Worm (Caenorhabditis elegans) whole organism, young adult: ENCODE results near the gene ZK822.10.

Experiments used
- B0035.1 ChIP-seq: sonication (generic microtip); optimal IDR thresholded peaks from 2 replicates; lab custom pipeline; 2016; ENCODE audit warnings: missing genetic modification characterization, mild to moderate bottlenecking, missing compliant biosample characterization, missing genotype, missing genetic modification reagents
- B0261.1 ChIP-seq: sonication (generic microtip); optimal IDR thresholded peaks from 2 replicates; lab custom pipeline; 2016; ENCODE audit warnings: mild to moderate bottlenecking, missing genetic modification characterization, moderate library complexity, missing compliant biosample characterization
- B0336.3 ChIP-seq: fragments of 200-800 bp; sonication (Bioruptor generic); IDR thresholded peaks from 2 replicates; pipeline ENCODE4 v1.3.6; 2022; ENCODE audit warnings: missing genetic modification characterization, missing compliant biosample characterization
- C06A6.2 ChIP-seq: fragments of 200-800 bp; sonication (Bioruptor generic); conservative IDR thresholded peaks from 2 replicates; pipeline ENCODE4 v1.3.6; 2022; ENCODE audit warnings: missing genetic modification characterization, missing compliant biosample characterization
- F22D6.2 ChIP-seq: sonication (generic microtip); optimal IDR thresholded peaks from 2 replicates; lab custom pipeline; 2016; ENCODE audit warnings: mild to moderate bottlenecking, missing genetic modification characterization, missing compliant biosample characterization
- K11D2.4 ChIP-seq: fragments of 200-800 bp; sonication (Bioruptor generic); IDR thresholded peaks from 2 replicates; pipeline ENCODE4 v1.3.6; 2022; ENCODE audit warnings: missing genetic modification reagents, missing genetic modification characterization, missing compliant biosample characterization
- K12H6.12 ChIP-seq: fragments of 200-800 bp; sonication (Bioruptor generic); optimal IDR thresholded peaks from 2 replicates; lab custom pipeline; 2018; ENCODE audit warnings: mild to moderate bottlenecking, missing genetic modification characterization, missing compliant biosample characterization
- Y53G8AR.9 ChIP-seq: fragments of 200-800 bp; sonication (Bioruptor generic); conservative IDR thresholded peaks from 2 replicates; pipeline ENCODE4 v1.3.6; 2022; ENCODE audit warnings: missing genetic modification reagents, missing genetic modification characterization, missing compliant biosample characterization
- Y79H2A.3 ChIP-seq: fragments of 200-800 bp; sonication (Bioruptor generic); conservative IDR thresholded peaks from 2 replicates; pipeline ENCODE4 v1.3.6; 2022; ENCODE audit warnings: missing genetic modification reagents, missing genetic modification characterization, missing compliant biosample characterization
- Y95B8A.8 ChIP-seq: fragments of 200-800 bp; sonication (Bioruptor generic); IDR thresholded peaks from 2 replicates; pipeline ENCODE4 v1.3.6; 2022; ENCODE audit warnings: missing genetic modification reagents, missing genetic modification characterization, missing compliant biosample characterization
- aptf-3 ChIP-seq: fragments of 200-800 bp; sonication (Bioruptor generic); IDR thresholded peaks from 2 replicates; pipeline ENCODE4 v1.3.6; 2022; ENCODE audit warnings: missing genetic modification characterization, missing compliant biosample characterization
- atf-7 ChIP-seq: sonication (generic microtip); optimal IDR thresholded peaks from 2 replicates; lab custom pipeline; 2017; ENCODE audit warnings: mild to moderate bottlenecking, missing genetic modification characterization, missing compliant biosample characterization
- attf-3 ChIP-seq: fragments of 200-800 bp; sonication (Bioruptor generic); conservative IDR thresholded peaks from 2 replicates; pipeline ENCODE4 v1.3.6; 2022; ENCODE audit warnings: missing genetic modification reagents, missing genetic modification characterization, missing compliant biosample characterization
- attf-5 ChIP-seq: fragments of 200-800 bp; sonication (Bioruptor generic); optimal IDR thresholded peaks from 2 replicates; lab custom pipeline; 2018; ENCODE audit warnings: mild to moderate bottlenecking, missing genetic modification characterization, missing compliant biosample characterization
- ceh-100 ChIP-seq: fragments of 200-800 bp; sonication (Bioruptor generic); IDR thresholded peaks from 2 replicates; pipeline ENCODE4 v1.3.6; 2022; ENCODE audit warnings: missing genetic modification reagents, missing genetic modification characterization, missing compliant biosample characterization
- ceh-40 ChIP-seq: fragments of 200-800 bp; sonication (Bioruptor generic); IDR thresholded peaks from 2 replicates; pipeline ENCODE4 v1.3.6; 2022; ENCODE audit warnings: missing genetic modification characterization, missing compliant biosample characterization
- chd-7 ChIP-seq: sonication (generic microtip); optimal IDR thresholded peaks from 2 replicates; lab custom pipeline; 2016; ENCODE audit warnings: mild to moderate bottlenecking, missing genetic modification characterization, moderate library complexity, missing compliant biosample characterization
- die-1 ChIP-seq: sonication (generic microtip); optimal IDR thresholded peaks from 2 replicates; lab custom pipeline; 2016; ENCODE audit warnings: missing genotype, mild to moderate bottlenecking, missing genetic modification characterization, missing compliant biosample characterization
- dpff-1 ChIP-seq: sonication (generic microtip); optimal IDR thresholded peaks from 2 replicates; lab custom pipeline; 2017; ENCODE audit warnings: mild to moderate bottlenecking, missing genetic modification characterization, missing compliant biosample characterization
- egl-44 ChIP-seq: fragments of 200-800 bp; sonication (Bioruptor generic); IDR thresholded peaks from 2 replicates; pipeline ENCODE4 v1.3.6; 2022; ENCODE audit warnings: missing genetic modification reagents, missing genetic modification characterization, missing compliant biosample characterization
- ekl-4 ChIP-seq: fragments of 200-800 bp; sonication (Bioruptor generic); IDR thresholded peaks from 2 replicates; pipeline ENCODE4 v1.3.6; 2022; ENCODE audit warnings: missing genetic modification reagents, missing genetic modification characterization, missing compliant biosample characterization
- fkh-3 ChIP-seq: sonication (generic microtip); optimal IDR thresholded peaks from 2 replicates; lab custom pipeline; 2016; ENCODE audit warnings: mild to moderate bottlenecking, missing genetic modification characterization, missing compliant biosample characterization
- gei-17 ChIP-seq: fragments of 200-800 bp; sonication (Bioruptor generic); optimal IDR thresholded peaks from 2 replicates; lab custom pipeline; 2018; ENCODE audit warnings: mild to moderate bottlenecking, missing genetic modification characterization, missing compliant biosample characterization
- him-1 ChIP-seq: sonication (generic microtip); optimal IDR thresholded peaks from 2 replicates; lab custom pipeline; 2016; ENCODE audit warnings: missing genotype, missing genetic modification reagents, missing genetic modification characterization, missing compliant biosample characterization
- hlh-26 ChIP-seq: fragments of 200-800 bp; sonication (Bioruptor generic); conservative IDR thresholded peaks from 2 replicates; pipeline ENCODE4 v1.3.6; 2022; ENCODE audit warnings: missing genetic modification reagents, missing genetic modification characterization, missing compliant biosample characterization
- hmg-1.2 ChIP-seq: fragments of 200-800 bp; sonication (Bioruptor generic); IDR thresholded peaks from 2 replicates; pipeline ENCODE4 v1.3.6; 2022; ENCODE audit warnings: missing genetic modification reagents, missing genetic modification characterization, missing compliant biosample characterization
- hsf-1 ChIP-seq: fragments of 200-800 bp; sonication (Bioruptor generic); IDR thresholded peaks from 2 replicates; pipeline ENCODE4 v1.3.6; 2022; ENCODE audit warnings: missing genetic modification reagents, missing genetic modification characterization, missing compliant biosample characterization
- lin-26 ChIP-seq: fragments of 200-800 bp; sonication (Bioruptor generic); IDR thresholded peaks from 2 replicates; pipeline ENCODE4 v1.3.6; 2022; ENCODE audit warnings: missing genetic modification reagents, missing genetic modification characterization, missing compliant biosample characterization
- lin-35 ChIP-seq, 3 experiments: fragments of 150-350 bp in 2 of 3; sonication (generic microtip) in 1 of 3; optimal IDR thresholded peaks; 2 replicates each; lab custom pipeline; 2014 to 2018; ENCODE audit warnings: missing biosample characterization in 3 of 3, missing genetic modification characterization in 3 of 3, missing genetic modification reagents in 3 of 3
- lin-54 ChIP-seq: fragments of 200-800 bp; sonication (Bioruptor generic); optimal IDR thresholded peaks from 2 replicates; lab custom pipeline; 2018; ENCODE audit warnings: mild to moderate bottlenecking, missing genetic modification characterization, missing compliant biosample characterization
- lir-1 ChIP-seq: fragments of 200-800 bp; sonication (Bioruptor generic); conservative IDR thresholded peaks from 2 replicates; pipeline ENCODE4 v1.3.6; 2022; ENCODE audit warnings: missing genetic modification reagents, missing genetic modification characterization, missing compliant biosample characterization
- madf-10 ChIP-seq: sonication (generic microtip); optimal IDR thresholded peaks from 2 replicates; lab custom pipeline; 2016; ENCODE audit warnings: mild to moderate bottlenecking, missing genetic modification characterization, missing compliant biosample characterization
- madf-8 ChIP-seq: fragments of 200-800 bp; sonication (Bioruptor generic); conservative IDR thresholded peaks from 2 replicates; pipeline ENCODE4 v1.3.6; 2022; ENCODE audit warnings: missing genetic modification reagents, missing genetic modification characterization, missing compliant biosample characterization
- mcd-1 ChIP-seq: fragments of 200-800 bp; sonication (Bioruptor generic); IDR thresholded peaks from 2 replicates; pipeline ENCODE4 v1.3.6; 2022; ENCODE audit warnings: missing genetic modification reagents, missing genetic modification characterization, missing compliant biosample characterization
- mxl-1 ChIP-seq: sonication (generic microtip); optimal IDR thresholded peaks from 2 replicates; lab custom pipeline; 2016; ENCODE audit warnings: missing genetic modification characterization, missing compliant biosample characterization
- nfyb-1 ChIP-seq: fragments of 200-800 bp; sonication (Bioruptor generic); IDR thresholded peaks from 2 replicates; pipeline ENCODE4 v1.3.6; 2022; ENCODE audit warnings: missing genetic modification reagents, missing genetic modification characterization, missing compliant biosample characterization
- nhr-80 ChIP-seq: sonication (generic microtip); optimal IDR thresholded peaks from 2 replicates; lab custom pipeline; 2016; ENCODE audit warnings: missing genetic modification characterization, missing compliant biosample characterization
- nhr-90 ChIP-seq: sonication (generic microtip); optimal IDR thresholded peaks from 2 replicates; lab custom pipeline; 2016; ENCODE audit warnings: missing genotype, mild to moderate bottlenecking, missing genetic modification characterization, missing compliant biosample characterization
- pbrm-1 ChIP-seq: fragments of 200-800 bp; sonication (Bioruptor generic); IDR thresholded peaks from 2 replicates; pipeline ENCODE4 v1.3.6; 2022; ENCODE audit warnings: missing genetic modification reagents, missing genetic modification characterization, missing compliant biosample characterization
- pha-4 ChIP-seq: fragments of 150-350 bp; sonication (generic microtip); optimal IDR thresholded peaks from 2 replicates; lab custom pipeline; 2014; ENCODE audit warnings: missing biosample characterization, missing genetic modification reagents, missing genetic modification characterization
- snpc-4 ChIP-seq, 5 experiments: fragments of 150-350 bp in 1 of 5; sonication (generic microtip) in 4 of 5; optimal IDR thresholded peaks; 2 replicates each; lab custom pipeline; 2014 to 2018; ENCODE audit warnings: missing genetic modification characterization in 5 of 5, missing biosample characterization in 3 of 5, antibody characterized with exemption in 2 of 5, mild to moderate bottlenecking in 2 of 5, missing compliant biosample characterization in 2 of 5, missing genotype in 2 of 5, moderate library complexity in 2 of 5, missing genetic modification reagents in 1 of 5
- somi-1 ChIP-seq: fragments of 200-800 bp; sonication (Bioruptor generic); optimal IDR thresholded peaks from 2 replicates; lab custom pipeline; 2018; ENCODE audit warnings: mild to moderate bottlenecking, missing genetic modification characterization, missing compliant biosample characterization
- tbp1 ChIP-seq: fragments of 200-800 bp; sonication (Bioruptor generic); optimal IDR thresholded peaks from 2 replicates; lab custom pipeline; 2018; ENCODE audit warnings: mild to moderate bottlenecking, missing genetic modification characterization, missing compliant biosample characterization
- unc-130 ChIP-seq: sonication (generic microtip); optimal IDR thresholded peaks from 2 replicates; lab custom pipeline; 2016; ENCODE audit warnings: missing genetic modification reagents, missing genetic modification characterization, missing compliant biosample characterization
- zfh-2 ChIP-seq: fragments of 200-800 bp; sonication (Bioruptor generic); conservative IDR thresholded peaks from 2 replicates; pipeline ENCODE4 v1.3.6; 2022; ENCODE audit warnings: missing genetic modification reagents, missing genetic modification characterization, missing compliant biosample characterization
- ztf-26 ChIP-seq: sonication (generic microtip); optimal IDR thresholded peaks from 2 replicates; lab custom pipeline; 2017; ENCODE audit warnings: missing genetic modification characterization, missing compliant biosample characterization
- ztf-6 ChIP-seq: fragments of 200-800 bp; sonication (Bioruptor generic); IDR thresholded peaks from 2 replicates; pipeline ENCODE4 v1.3.6; 2022; ENCODE audit warnings: missing genetic modification reagents, missing genetic modification characterization, missing compliant biosample characterization

Gene ZK822.10

DNA sequence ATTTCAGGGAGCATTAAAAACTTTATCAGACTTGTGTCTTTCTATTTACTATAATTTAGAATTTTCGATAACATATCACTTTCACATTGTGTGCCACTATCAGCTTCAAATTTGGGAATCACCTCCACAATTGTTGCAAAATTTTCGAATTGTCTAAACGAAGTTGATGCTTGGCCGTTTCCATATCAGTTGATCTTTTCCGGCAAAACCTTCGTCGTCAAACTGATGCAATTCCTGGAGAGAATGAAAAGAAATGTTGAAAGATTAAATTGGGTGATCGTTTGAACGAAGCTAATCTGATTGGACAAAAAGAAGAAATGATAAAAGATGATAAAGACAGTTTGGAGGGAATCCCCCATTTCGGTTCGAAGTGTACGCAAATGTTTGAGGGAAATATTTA is 38.7 kb downstream of the ZK822.10 start (continued):
- TF ChIP-seq tbp1 (peak; percentile 31), B0035.1 (tag; lab: Kevin White, UChicago) (no peak), nfyb-1 (GFP tag; lab: Robert Waterston, UW) (no peak), mcd-1 (GFP tag; lab: Robert Waterston, UW) (peak; percentile 44; the same call in 1 of the 2 replicates), Y79H2A.3 (0 out of 2 replicates have a peak, but pooled peaks have one; percentile 54)

DNA sequence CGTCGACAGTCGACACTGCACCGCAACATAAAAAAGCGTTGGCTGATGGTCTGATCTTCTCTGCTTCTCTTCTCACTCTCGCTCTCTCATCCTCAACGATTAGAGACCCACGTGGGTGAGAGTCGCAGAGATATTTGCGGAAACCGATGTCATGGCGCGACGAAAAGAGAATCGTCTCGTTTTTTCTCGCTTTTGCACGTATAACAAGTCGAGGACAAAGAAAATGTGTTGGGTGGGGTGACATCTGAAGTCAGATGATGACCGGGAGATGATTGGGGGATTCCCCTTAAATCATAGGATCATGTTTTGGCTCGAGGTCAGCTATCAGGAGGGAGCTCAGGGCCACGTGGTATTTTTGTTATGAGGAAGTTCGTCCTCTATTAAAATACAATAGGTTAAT is 39.5 kb downstream of the ZK822.10 start:
- TF ChIP-seq B0336.3 (GFP tag; lab: Robert Waterston, UW) (peak; percentile 86; the same call in 1 of the 2 replicates), lin-26 (GFP tag; lab: Robert Waterston, UW) (peak; percentile 82), nfyb-1 (GFP tag; lab: Robert Waterston, UW) (peak; percentile 81; the same call in 1 of the 2 replicates), egl-44 (GFP tag; lab: Robert Waterston, UW) (peak; percentile 90), chd-7 (tag; lab: Kevin White, UChicago) (peak; percentile 94), B0261.1 (tag; lab: Kevin White, UChicago) (no peak), hlh-26 (GFP tag; lab: Robert Waterston, UW) (no peak), Y95B8A.8 (GFP tag; lab: Robert Waterston, UW) (no peak), him-1 (tag; lab: Kevin White, UChicago) (no peak), mxl-1 (tag; lab: Kevin White, UChicago) (peak; percentile 82), unc-130 (GFP tag; lab: Kevin White, UChicago) (no peak), madf-8 (GFP tag; lab: Robert Waterston, UW) (no peak), ceh-40 (0 out of 2 replicates have a peak, but pooled peaks have one; percentile 26), hsf-1 (GFP tag; lab: Robert Waterston, UW) (peak; percentile 77), nhr-80 (tag; lab: Kevin White, UChicago) (peak; percentile 84), F22D6.2 (tag; lab: Kevin White, UChicago) (peak; percentile 80), ztf-6 (no peak), hmg-1.2 (GFP tag; lab: Robert Waterston, UW) (peak; percentile 59; the same call in 1 of the 2 replicates), lir-1 (GFP tag; lab: Robert Waterston, UW) (0 out of 2 replicates have a peak, but pooled peaks have one; percentile 47), snpc-4 (GFP tag; optimal IDR thresholded peaks at IDR 0.05; lab: Kevin White, UChicago) (no peak), snpc-4 (tag; optimal IDR thresholded peaks at IDR 0.05; lab: Kevin White, UChicago) (peak in 1 of 4 experiments; percentile 44), attf-3 (0 out of 2 replicates have a peak, but pooled peaks have one; percentile 13), Y53G8AR.9 (GFP tag; lab: Robert Waterston, UW) (no peak; the same call in 1 of the 2 replicates), C06A6.2 (GFP tag; lab: Robert Waterston, UW) (peak; percentile 87), ekl-4 (GFP tag; lab: Robert Waterston, UW) (peak; percentile 75; the same call in 1 of the 2 replicates), K11D2.4 (GFP tag; lab: Robert Waterston, UW) (peak; percentile 93), gei-17 (peak; percentile 74), zfh-2 (GFP tag; lab: Robert Waterston, UW) (peak; percentile 92), atf-7 (peak; percentile 93), attf-5 (GFP tag; lab: Kevin White, UChicago) (peak; percentile 93), lin-54 (GFP tag; lab: Kevin White, UChicago) (peak; percentile 40), B0035.1 (tag; lab: Kevin White, UChicago) (no peak), aptf-3 (GFP tag; lab: Robert Waterston, UW) (no peak), nhr-90 (tag; lab: Kevin White, UChicago) (peak; percentile 77), die-1 (tag; lab: Kevin White, UChicago) (peak; percentile 82), pha-4 (tag; lab: Kevin White, UChicago) (peak; percentile 77), ztf-26 (tag; lab: Kevin White, UChicago) (peak; percentile 97), K12H6.12 (tag; lab: Kevin White, UChicago) (peak; percentile 82), dpff-1 (tag; lab: Kevin White, UChicago) (peak; percentile 73), lin-35 (GFP tag; optimal IDR thresholded peaks at IDR 0.05; lab: Kevin White, UChicago) (no peak), ceh-100 (GFP tag; lab: Robert Waterston, UW) (no peak), fkh-3 (tag; lab: Kevin White, UChicago) (no peak), pbrm-1 (GFP tag; lab: Robert Waterston, UW) (peak; percentile 44; the same call in 1 of the 2 replicates), madf-10 (tag; lab: Kevin White, UChicago) (peak; percentile 83), somi-1 (GFP tag; lab: Kevin White, UChicago) (peak; percentile 97)
